Fruit fly (Drosophila melanogaster) whole organism, pupa: ENCODE measurements around the gene CG1910.

Experiments used
- CG10348 ChIP-seq: fragments of 200-800 bp; sonication (Bioruptor generic); IDR thresholded peaks from 2 replicates; pipeline ENCODE4 v1.3.6; 2022; ENCODE audit warnings: missing biosample characterization, missing genetic modification characterization
- CG12605 ChIP-seq: fragments of 200-800 bp; sonication (Bioruptor generic); IDR thresholded peaks from 2 replicates; pipeline ENCODE4 v1.3.6; 2022; ENCODE audit warnings: missing biosample characterization, missing genetic modification characterization
- CG13204 ChIP-seq: fragments of 200-800 bp; sonication (Bioruptor generic); optimal IDR thresholded peaks from 2 replicates; lab custom pipeline; 2018; ENCODE audit warnings: missing biosample characterization, mild to moderate bottlenecking, missing genetic modification characterization, moderate library complexity
- CG14655 ChIP-seq: fragments of 200-800 bp; sonication (Bioruptor generic); optimal IDR thresholded peaks from 3 replicates; lab custom pipeline; 2017; ENCODE audit warnings: mild to moderate bottlenecking, missing biosample characterization, missing genetic modification reagents, missing genetic modification characterization
- CG15710 ChIP-seq: fragments of 200-800 bp; sonication (Bioruptor generic); optimal IDR thresholded peaks from 2 replicates; lab custom pipeline; 2018; ENCODE audit warnings: missing biosample characterization, mild to moderate bottlenecking, missing genetic modification characterization, moderate library complexity
- CG17806 ChIP-seq: fragments of 200-800 bp; sonication (Bioruptor generic); optimal IDR thresholded peaks from 2 replicates; lab custom pipeline; 2018; ENCODE audit warnings: missing biosample characterization, mild to moderate bottlenecking, missing genetic modification characterization, moderate library complexity
- CG32121 ChIP-seq: fragments of 200-800 bp; sonication (Bioruptor generic); IDR thresholded peaks from 2 replicates; pipeline ENCODE4 v1.3.6; 2022; ENCODE audit warnings: missing biosample characterization, missing genetic modification characterization
- CG34367 ChIP-seq: fragments of 200-800 bp; sonication (Bioruptor generic); optimal IDR thresholded peaks from 2 replicates; lab custom pipeline; 2018; ENCODE audit warnings: missing biosample characterization, mild to moderate bottlenecking, missing genetic modification characterization
- CG4496 ChIP-seq: fragments of 200-800 bp; sonication (Bioruptor generic); IDR thresholded peaks from 3 replicates; pipeline ENCODE4 v1.3.6; 2022; ENCODE audit warnings: missing biosample characterization, missing genetic modification characterization
- CG8159 ChIP-seq: fragments of 200-800 bp; sonication (Bioruptor generic); optimal IDR thresholded peaks from 3 replicates; lab custom pipeline; 2018; ENCODE audit warnings: missing biosample characterization, mild to moderate bottlenecking, missing genetic modification characterization, moderate library complexity
- CG8301 ChIP-seq: fragments of 200-800 bp; sonication (Bioruptor generic); optimal IDR thresholded peaks from 2 replicates; lab custom pipeline; 2018; ENCODE audit warnings: missing biosample characterization, mild to moderate bottlenecking, missing genetic modification characterization
- CG9948 ChIP-seq: fragments of 200-800 bp; sonication (Bioruptor generic); optimal IDR thresholded peaks from 2 replicates; lab custom pipeline; 2018; ENCODE audit warnings: missing biosample characterization, mild to moderate bottlenecking, missing genetic modification characterization, moderate library complexity
- D1 ChIP-seq: fragments of 200-800 bp; sonication (Bioruptor generic); optimal IDR thresholded peaks from 2 replicates; lab custom pipeline; 2018; ENCODE audit warnings: missing biosample characterization, mild to moderate bottlenecking, missing genetic modification characterization, moderate library complexity
- EcR ChIP-seq: fragments of 200-800 bp; sonication (Bioruptor generic); optimal IDR thresholded peaks from 3 replicates; lab custom pipeline; 2019; ENCODE audit warnings: missing biosample characterization, missing genetic modification characterization, mild to moderate bottlenecking, moderate library complexity, missing genetic modification reagents
- Ets98B ChIP-seq: fragments of 200-800 bp; sonication (Bioruptor generic); IDR thresholded peaks from 2 replicates; pipeline ENCODE4 v1.3.6; 2022; ENCODE audit warnings: missing biosample characterization, missing genetic modification characterization
- Pif1A ChIP-seq: fragments of 200-800 bp; sonication (Bioruptor generic); optimal IDR thresholded peaks from 3 replicates; lab custom pipeline; 2016; ENCODE audit warnings: missing biosample characterization, missing genetic modification characterization
- Pif1B ChIP-seq: fragments of 200-800 bp; sonication (Bioruptor generic); optimal IDR thresholded peaks from 3 replicates; lab custom pipeline; 2016; ENCODE audit warnings: missing biosample characterization, missing genetic modification characterization
- Snoo ChIP-seq: fragments of 200-800 bp; sonication (Bioruptor generic); optimal IDR thresholded peaks from 3 replicates; lab custom pipeline; 2017; ENCODE audit warnings: missing biosample characterization, mild to moderate bottlenecking, missing genetic modification characterization, inconsistent platforms
- fd96Ca ChIP-seq: fragments of 200-800 bp; sonication (Bioruptor generic); IDR thresholded peaks from 3 replicates; pipeline ENCODE4 v1.3.6; 2022; ENCODE audit warnings: missing biosample characterization, missing genetic modification characterization
- gl ChIP-seq: fragments of 200-800 bp; sonication (Bioruptor generic); optimal IDR thresholded peaks from 2 replicates; lab custom pipeline; 2018; ENCODE audit warnings: missing biosample characterization, mild to moderate bottlenecking, missing genetic modification characterization
- rn ChIP-seq: fragments of 200-800 bp; sonication (Bioruptor generic); IDR thresholded peaks from 2 replicates; pipeline ENCODE4 v1.3.6; 2022; ENCODE audit warnings: missing biosample characterization, missing genetic modification characterization

The CG1910 gene

DNA sequence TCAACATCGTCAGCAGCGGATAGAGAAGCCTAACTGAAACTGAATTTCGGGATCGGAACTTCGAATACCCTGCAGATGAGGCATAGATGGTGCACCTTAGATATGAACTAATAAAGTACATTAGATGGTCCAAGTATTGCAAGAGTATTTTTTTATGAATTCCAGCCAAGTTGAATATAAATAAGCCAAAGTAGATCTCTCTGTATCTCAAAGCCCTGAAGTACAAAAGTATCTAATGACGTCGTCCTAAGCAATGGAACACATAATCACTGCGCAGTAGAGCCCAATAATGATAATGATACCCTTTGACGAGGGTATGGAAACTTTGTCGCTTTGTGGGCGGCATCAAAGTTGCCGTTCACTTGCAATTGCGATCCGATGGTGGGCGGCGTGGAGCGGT is 37.7 kb upstream of the CG1910 start:
- no peak for TF ChIP-seq D1
- no peak for TF ChIP-seq gl (tag; lab: Kevin White, UChicago)
- TF ChIP-seq rn: no peak
- no peak for TF ChIP-seq Pif1A (GFP tag; lab: Kevin White, UChicago)
- no peak for TF ChIP-seq CG10348 (GFP tag; lab: Robert Waterston, UW)
- TF ChIP-seq CG12605 (GFP tag; lab: Robert Waterston, UW): 0 out of 2 replicates have a peak, but pooled peaks have one; percentile 11
- no peak for TF ChIP-seq Pif1B (GFP tag; lab: Kevin White, UChicago)
- no peak for TF ChIP-seq CG4496
- no peak for TF ChIP-seq EcR
- TF ChIP-seq CG9948 (tag; lab: Kevin White, UChicago): no peak
- no peak for TF ChIP-seq Snoo (tag; lab: Kevin White, UChicago)
- no peak for TF ChIP-seq CG13204 (GFP tag; lab: Kevin White, UChicago)
- no peak for TF ChIP-seq CG34367
- TF ChIP-seq CG17806 (tag; lab: Kevin White, UChicago): no peak
- peak; percentile 36 for TF ChIP-seq CG14655
- TF ChIP-seq Ets98B (GFP tag; lab: Robert Waterston, UW): peak; percentile 12; the same call in 1 of the 2 replicates
- TF ChIP-seq CG15710 (tag; lab: Kevin White, UChicago): no peak
- peak; percentile 32 for TF ChIP-seq CG8301
- TF ChIP-seq CG32121: peak; percentile 49
- peak; percentile 51; the same call in 2 of the 3 replicates for TF ChIP-seq fd96Ca (GFP tag; lab: Robert Waterston, UW)
- TF ChIP-seq CG8159 (tag; lab: Kevin White, UChicago): no peak

DNA sequence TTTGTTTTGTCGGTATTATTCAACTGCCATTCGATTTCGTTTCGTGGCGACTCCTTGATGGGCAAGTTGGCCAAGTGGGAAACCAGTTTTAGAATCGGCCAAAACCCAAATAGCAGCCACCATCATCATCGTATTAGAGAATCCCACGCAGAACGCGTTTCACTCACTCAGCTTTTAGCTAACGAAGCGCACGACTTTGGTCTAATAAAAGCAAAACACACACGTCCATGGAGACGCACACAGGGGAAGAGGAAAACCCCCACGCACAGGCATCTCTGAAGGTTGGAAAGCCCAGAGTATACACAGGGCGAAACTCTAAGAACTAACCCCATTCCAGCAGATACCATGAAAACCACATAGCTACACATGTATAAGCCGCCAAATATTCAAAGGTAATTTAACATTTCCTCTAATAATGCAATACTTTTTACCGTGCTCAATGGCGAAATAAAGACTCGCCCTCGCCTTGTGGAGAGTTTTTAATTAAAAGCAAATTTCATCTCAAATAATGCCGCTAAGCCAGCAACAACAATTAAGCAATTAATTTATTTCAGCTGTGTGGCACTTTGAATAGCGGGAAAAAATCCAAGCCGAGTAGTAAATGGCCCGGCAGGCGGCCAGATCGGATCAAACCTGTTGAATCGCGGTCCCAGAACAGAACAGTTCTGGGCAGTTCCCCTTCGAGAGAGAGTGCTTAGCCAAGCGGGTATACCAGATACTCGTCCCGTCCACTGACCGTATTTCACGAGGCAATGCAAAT is 36.0 kb upstream of the CG1910 start:
- TF ChIP-seq CG10348 (GFP tag; lab: Robert Waterston, UW): no peak
- no peak for TF ChIP-seq CG17806 (tag; lab: Kevin White, UChicago)
- no peak for TF ChIP-seq gl (tag; lab: Kevin White, UChicago)
- peak; percentile 25 for TF ChIP-seq CG8301
- peak; percentile 54 for TF ChIP-seq CG14655
- no peak for TF ChIP-seq rn
- TF ChIP-seq CG9948 (tag; lab: Kevin White, UChicago): no peak
- TF ChIP-seq Pif1A (GFP tag; lab: Kevin White, UChicago): no peak
- no peak for TF ChIP-seq CG34367
- TF ChIP-seq CG8159 (tag; lab: Kevin White, UChicago): no peak
- TF ChIP-seq CG15710 (tag; lab: Kevin White, UChicago): no peak

DNA sequence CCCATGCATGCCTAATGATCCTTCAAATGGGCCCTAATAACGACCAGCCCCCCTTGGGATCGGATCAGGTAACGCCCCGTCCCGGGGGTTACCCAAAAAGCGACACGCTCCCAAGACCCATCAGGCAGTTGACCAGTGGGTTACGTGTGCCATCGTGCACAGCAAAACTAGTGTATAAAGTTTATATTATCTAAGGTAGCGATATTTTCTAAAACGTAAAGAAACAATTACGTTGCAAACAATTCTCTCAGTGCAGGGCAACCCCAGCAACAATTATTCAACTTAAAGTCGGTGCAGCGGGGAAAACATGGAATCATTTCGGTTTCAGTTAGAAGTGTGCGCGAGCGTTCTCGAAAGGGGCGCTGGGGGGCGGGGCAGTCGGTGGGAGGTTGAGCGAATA is 34.9 kb upstream of the CG1910 start:
- no peak for TF ChIP-seq CG34367
- peak; percentile 80 for TF ChIP-seq CG14655
- TF ChIP-seq fd96Ca (GFP tag; lab: Robert Waterston, UW): 0 out of 3 replicates have a peak, but pooled peaks have one; percentile 38
- no peak for TF ChIP-seq Snoo (tag; lab: Kevin White, UChicago)
- TF ChIP-seq D1: no peak
- no peak for TF ChIP-seq CG13204 (GFP tag; lab: Kevin White, UChicago)
- TF ChIP-seq CG32121: no peak
- TF ChIP-seq Ets98B (GFP tag; lab: Robert Waterston, UW): peak; percentile 25
- TF ChIP-seq CG10348 (GFP tag; lab: Robert Waterston, UW): no peak
- TF ChIP-seq Pif1A (GFP tag; lab: Kevin White, UChicago): peak; percentile 3
- peak; percentile 62; the same call in 2 of the 3 replicates for TF ChIP-seq CG4496
- TF ChIP-seq EcR: no peak
- peak; percentile 12 for TF ChIP-seq CG17806 (tag; lab: Kevin White, UChicago)
- TF ChIP-seq CG8301: peak; percentile 62
- TF ChIP-seq gl (tag; lab: Kevin White, UChicago): no peak
- TF ChIP-seq CG9948 (tag; lab: Kevin White, UChicago): peak; percentile 10
- no peak for TF ChIP-seq rn
- TF ChIP-seq CG8159 (tag; lab: Kevin White, UChicago): no peak
- no peak for TF ChIP-seq CG15710 (tag; lab: Kevin White, UChicago)
- TF ChIP-seq CG12605 (GFP tag; lab: Robert Waterston, UW): peak; percentile 16; the same call in 1 of the 2 replicates
- no peak for TF ChIP-seq Pif1B (GFP tag; lab: Kevin White, UChicago)
- TF ChIP-seq, all 21 proteins: peak for 9

DNA sequence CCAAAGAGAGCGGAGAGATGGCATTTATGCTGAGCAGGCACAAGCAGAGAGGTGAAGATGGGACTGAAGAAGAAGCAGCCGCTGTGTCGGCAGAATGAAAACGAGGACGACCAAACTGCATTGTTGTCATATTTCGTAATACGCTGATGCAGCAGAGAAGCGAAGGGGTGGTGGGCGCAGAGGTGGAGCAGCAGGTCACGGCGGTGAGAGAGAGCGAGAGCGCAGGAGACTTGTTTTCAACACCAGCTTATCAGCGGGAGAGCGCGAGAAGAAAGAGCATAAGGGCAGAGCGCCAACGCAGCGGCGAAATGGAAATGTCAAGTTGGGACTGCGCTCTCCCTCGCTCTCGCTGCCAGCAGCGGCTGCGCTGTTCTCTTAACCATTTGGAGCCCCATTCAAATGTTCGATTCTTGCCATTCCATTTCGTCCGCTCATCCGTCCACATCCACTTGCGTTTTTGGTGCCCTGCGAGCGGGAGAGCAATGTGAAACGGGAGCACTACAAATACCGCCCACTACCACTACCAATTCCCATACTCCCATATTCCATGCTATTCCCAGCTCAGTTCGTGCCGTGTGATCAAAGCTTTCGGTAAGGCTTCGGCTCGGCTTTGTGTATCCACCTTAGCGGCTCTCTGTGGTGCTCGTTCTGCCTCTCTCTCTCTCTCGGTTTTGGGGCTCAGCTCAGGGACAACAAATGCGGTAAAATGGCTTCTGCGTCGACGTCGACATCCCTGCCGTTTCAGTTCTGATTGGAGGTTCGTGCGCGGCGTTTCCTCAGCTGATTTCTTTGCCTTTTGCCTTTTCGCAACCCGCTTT is 33.9 kb upstream of the CG1910 start, which contains the start of gene ttk:
Gene ttk, plus strand, starts transcription at position 562 of the 818 bp plus-strand sequence.
- peak; percentile 31 for TF ChIP-seq Pif1A (GFP tag; lab: Kevin White, UChicago)
- peak; percentile 42; the same call in 1 of the 2 replicates for TF ChIP-seq Ets98B (GFP tag; lab: Robert Waterston, UW)
- TF ChIP-seq Snoo (tag; lab: Kevin White, UChicago): peak; percentile 35
- peak; percentile 20 for TF ChIP-seq gl (tag; lab: Kevin White, UChicago)
- TF ChIP-seq D1: no peak
- no peak for TF ChIP-seq CG17806 (tag; lab: Kevin White, UChicago)
- TF ChIP-seq CG10348 (GFP tag; lab: Robert Waterston, UW): 0 out of 2 replicates have a peak, but pooled peaks have one; percentile 20
- peak; percentile 21 for TF ChIP-seq Pif1B (GFP tag; lab: Kevin White, UChicago)
- TF ChIP-seq EcR: peak; percentile 91
- TF ChIP-seq CG9948 (tag; lab: Kevin White, UChicago): no peak
- no peak for TF ChIP-seq CG34367
- TF ChIP-seq CG12605 (GFP tag; lab: Robert Waterston, UW): no peak
- no peak for TF ChIP-seq rn
- TF ChIP-seq CG8159 (tag; lab: Kevin White, UChicago): peak; percentile 24
- no peak for TF ChIP-seq CG14655
- peak; percentile 58 for TF ChIP-seq CG13204 (GFP tag; lab: Kevin White, UChicago)
- peak; percentile 80 for TF ChIP-seq CG4496
- TF ChIP-seq CG8301: peak; percentile 0
- no peak for TF ChIP-seq CG15710 (tag; lab: Kevin White, UChicago)
- TF ChIP-seq fd96Ca (GFP tag; lab: Robert Waterston, UW): peak; percentile 59; the same call in 2 of the 3 replicates
- TF ChIP-seq CG32121: 0 out of 2 replicates have a peak, but pooled peaks have one; percentile 6
